Worm (Caenorhabditis elegans) whole organism, L2 larva: Measurements from ENCODE around the gene rpl-3.

ENCODE experiments used
- C34F6.9 ChIP-seq: fragments of 150-350 bp; optimal IDR thresholded peaks from 2 replicates; lab custom pipeline; 2014; ENCODE audit warnings: missing biosample characterization, missing genetic modification characterization
- F13H6.1 ChIP-seq: sonication (generic microtip); optimal IDR thresholded peaks from 2 replicates; lab custom pipeline; 2016; ENCODE audit warnings: missing genetic modification characterization, missing compliant biosample characterization
- R02D3.7 ChIP-seq: fragments of 150-350 bp; optimal IDR thresholded peaks from 2 replicates; lab custom pipeline; 2014; ENCODE audit warnings: missing biosample characterization, missing genetic modification characterization
- Y55F3AM.14 ChIP-seq: fragments of 200-800 bp; sonication (Bioruptor generic); optimal IDR thresholded peaks from 2 replicates; lab custom pipeline; 2018; ENCODE audit warnings: mild to moderate bottlenecking, missing genetic modification characterization, missing compliant biosample characterization
- ZK546.5 ChIP-seq: sonication (generic microtip); optimal IDR thresholded peaks from 2 replicates; lab custom pipeline; 2017; ENCODE audit warnings: missing biosample characterization, missing genetic modification characterization
- alr-1 ChIP-seq: fragments of 150-350 bp; optimal IDR thresholded peaks from 2 replicates; lab custom pipeline; 2014; ENCODE audit warnings: missing biosample characterization, missing genetic modification characterization
- aly-2 ChIP-seq: fragments of 150-350 bp; optimal IDR thresholded peaks from 2 replicates; lab custom pipeline; 2014; ENCODE audit warnings: missing biosample characterization, missing genetic modification characterization
- crh-2 ChIP-seq: sonication (generic microtip); optimal IDR thresholded peaks from 2 replicates; lab custom pipeline; 2017; ENCODE audit warnings: missing biosample characterization, missing genetic modification characterization
- dmd-4 ChIP-seq: sonication (generic microtip); optimal IDR thresholded peaks from 2 replicates; lab custom pipeline; 2017; ENCODE audit warnings: missing biosample characterization, missing genetic modification characterization
- elt-1 ChIP-seq: fragments of 150-350 bp; optimal IDR thresholded peaks from 2 replicates; lab custom pipeline; 2014; ENCODE audit warnings: missing biosample characterization, missing genetic modification characterization
- elt-3 ChIP-seq: sonication (generic microtip); optimal IDR thresholded peaks from 2 replicates; lab custom pipeline; 2017; ENCODE audit warnings: missing biosample characterization, missing genetic modification characterization
- fos-1 ChIP-seq: fragments of 150-350 bp; optimal IDR thresholded peaks from 2 replicates; lab custom pipeline; 2014; ENCODE audit warnings: missing biosample characterization, missing genetic modification characterization
- gmeb-1 ChIP-seq: fragments of 150-350 bp; optimal IDR thresholded peaks from 2 replicates; lab custom pipeline; 2014; ENCODE audit warnings: missing biosample characterization, missing genetic modification characterization
- lin-11 ChIP-seq: fragments of 150-350 bp; sonication (generic microtip); optimal IDR thresholded peaks from 2 replicates; lab custom pipeline; 2014; ENCODE audit warnings: missing biosample characterization, missing genetic modification characterization, inconsistent platforms, mixed read lengths
- lin-13 ChIP-seq: fragments of 150-350 bp; optimal IDR thresholded peaks from 2 replicates; lab custom pipeline; 2014; ENCODE audit warnings: missing biosample characterization, missing genetic modification reagents, missing genetic modification characterization
- lin-39 ChIP-seq: fragments of 150-350 bp; optimal IDR thresholded peaks from 2 replicates; lab custom pipeline; 2014; ENCODE audit warnings: missing biosample characterization, missing genetic modification reagents, missing genetic modification characterization
- lsy-2 ChIP-seq, 2 experiments: fragments of 150-350 bp in 1 of 2; sonication (generic microtip) in 1 of 2; optimal IDR thresholded peaks; 2 replicates each; lab custom pipeline; 2014 to 2017; ENCODE audit warnings: missing biosample characterization in 2 of 2, missing genetic modification characterization in 2 of 2
- mab-5 ChIP-seq: fragments of 150-350 bp; optimal IDR thresholded peaks from 2 replicates; lab custom pipeline; 2014; ENCODE audit warnings: missing biosample characterization, missing genetic modification characterization
- mdl-1 ChIP-seq, 2 experiments: fragments of 150-350 bp in 1 of 2; sonication (generic microtip) in 1 of 2; optimal IDR thresholded peaks; 2 replicates each; lab custom pipeline; 2017; ENCODE audit warnings: missing biosample characterization in 2 of 2, missing genetic modification characterization in 2 of 2
- nhr-129 ChIP-seq: fragments of 150-350 bp; optimal IDR thresholded peaks from 2 replicates; lab custom pipeline; 2014; ENCODE audit warnings: missing biosample characterization, missing genetic modification characterization
- nhr-25 ChIP-seq: fragments of 150-350 bp; sonication (generic microtip); optimal IDR thresholded peaks from 3 replicates; lab custom pipeline; 2014; ENCODE audit warnings: missing biosample characterization, missing genetic modification characterization
- nhr-6 ChIP-seq: fragments of 150-350 bp; optimal IDR thresholded peaks from 2 replicates; lab custom pipeline; 2014; ENCODE audit warnings: missing biosample characterization, missing genetic modification characterization
- peb-1 ChIP-seq: fragments of 150-350 bp; optimal IDR thresholded peaks from 2 replicates; lab custom pipeline; 2014; ENCODE audit warnings: missing biosample characterization, missing genetic modification characterization
- sem-4 ChIP-seq: fragments of 150-350 bp; optimal IDR thresholded peaks from 2 replicates; lab custom pipeline; 2014; ENCODE audit warnings: missing biosample characterization, missing genetic modification reagents, missing genetic modification characterization
- skn-1 ChIP-seq: sonication (generic microtip); optimal IDR thresholded peaks from 2 replicates; lab custom pipeline; 2017; ENCODE audit warnings: missing biosample characterization, missing genetic modification characterization
- sma-3 ChIP-seq: sonication (generic microtip); optimal IDR thresholded peaks from 2 replicates; lab custom pipeline; 2016; ENCODE audit warnings: missing genetic modification reagents, missing genetic modification characterization, missing compliant biosample characterization
- sma-9 ChIP-seq, 2 experiments: fragments of 150-350 bp in 1 of 2; sonication (generic microtip) in 1 of 2; optimal IDR thresholded peaks; 2 replicates each; lab custom pipeline; 2014 to 2016; ENCODE audit warnings: missing genetic modification characterization in 2 of 2, mild to moderate bottlenecking in 1 of 2, missing biosample characterization in 1 of 2, missing compliant biosample characterization in 1 of 2, missing genetic modification reagents in 1 of 2, moderate library complexity in 1 of 2
- snpc-4 ChIP-seq: fragments of 150-350 bp; optimal IDR thresholded peaks from 2 replicates; lab custom pipeline; 2014; ENCODE audit warnings: missing biosample characterization, missing genetic modification characterization
- unc-39 ChIP-seq: fragments of 150-350 bp; optimal IDR thresholded peaks from 2 replicates; lab custom pipeline; 2014; ENCODE audit warnings: missing biosample characterization, missing genetic modification characterization
- unc-55 ChIP-seq: fragments of 150-350 bp; sonication (generic microtip); optimal IDR thresholded peaks from 3 replicates; lab custom pipeline; 2014; ENCODE audit warnings: missing biosample characterization, missing genetic modification reagents, missing genetic modification characterization
- zag-1 ChIP-seq: fragments of 150-350 bp; optimal IDR thresholded peaks from 2 replicates; lab custom pipeline; 2014; ENCODE audit warnings: missing biosample characterization, missing genetic modification characterization
- ztf-1 ChIP-seq: fragments of 200-800 bp; sonication (Bioruptor generic); conservative IDR thresholded peaks from 2 replicates; pipeline ENCODE4 v1.3.6; 2022; ENCODE audit warnings: missing genetic modification characterization, missing compliant biosample characterization
- ztf-11 ChIP-seq: sonication (generic microtip); optimal IDR thresholded peaks from 2 replicates; lab custom pipeline; 2017; ENCODE audit warnings: missing biosample characterization, missing genetic modification characterization
- ztf-4 ChIP-seq: fragments of 150-350 bp; optimal IDR thresholded peaks from 2 replicates; lab custom pipeline; 2014; ENCODE audit warnings: missing biosample characterization, missing genetic modification characterization

Gene rpl-3

DNA sequence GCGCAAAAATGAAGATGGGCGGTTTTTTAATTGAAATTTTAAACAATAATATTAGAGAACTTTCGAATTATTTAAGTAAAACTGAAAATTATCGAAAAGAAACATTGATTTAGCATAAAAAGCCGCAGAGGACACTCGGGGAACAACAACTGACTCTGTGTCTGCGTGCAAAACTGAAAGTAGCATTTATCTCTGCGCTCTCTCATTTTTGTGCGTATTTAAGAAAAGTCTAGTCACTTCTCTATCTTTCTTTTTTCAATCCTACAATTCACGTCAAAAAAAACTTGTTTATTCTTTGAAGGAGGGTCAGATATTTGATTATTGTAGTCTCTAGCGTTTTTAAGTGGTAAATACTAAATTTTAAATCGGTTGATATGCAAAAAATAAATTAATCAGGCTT, 40.6 kb downstream of the rpl-3 start:
- no peak for TF ChIP-seq F13H6.1 (tag; lab: Kevin White, UChicago)
- TF ChIP-seq sma-9 (GFP tag; optimal IDR thresholded peaks at IDR 0.05; lab: Kevin White, UChicago) = peak; percentile 5
- TF ChIP-seq sma-9 (tag; optimal IDR thresholded peaks at IDR 0.05; lab: Kevin White, UChicago) = no peak
- TF ChIP-seq nhr-129 (tag; lab: Kevin White, UChicago) = peak; percentile 44
- peak; percentile 48 for TF ChIP-seq unc-55 (GFP tag; lab: Kevin White, UChicago)
- TF ChIP-seq ztf-4 (tag; lab: Kevin White, UChicago) = peak; percentile 18
- peak; percentile 66 for TF ChIP-seq C34F6.9
- peak in 1 of 2 experiments; percentile 44 for TF ChIP-seq lsy-2 (tag; optimal IDR thresholded peaks at IDR 0.05; lab: Kevin White, UChicago)
- TF ChIP-seq ztf-11 (tag; lab: Kevin White, UChicago) = no peak
- no peak for TF ChIP-seq R02D3.7 (tag; lab: Kevin White, UChicago)

ce11 chrIII:3914049-3914448, 46.4 kb downstream of the rpl-3 start, which contains the start of gene pat-3:
Gene pat-3, minus strand, starts transcription at chrIII:3914149.
- TF ChIP-seq dmd-4 (tag; lab: Kevin White, UChicago) = no peak
- no peak for TF ChIP-seq F13H6.1 (tag; lab: Kevin White, UChicago)
- no peak for TF ChIP-seq snpc-4 (tag; lab: Kevin White, UChicago)
- no peak for TF ChIP-seq lin-11
- no peak for TF ChIP-seq zag-1 (tag; lab: Kevin White, UChicago)
- TF ChIP-seq ztf-1 (GFP tag; lab: Robert Waterston, UW) = no peak
- no peak for TF ChIP-seq nhr-25
- no peak for TF ChIP-seq ztf-4 (tag; lab: Kevin White, UChicago)
- TF ChIP-seq ztf-11 (tag; lab: Kevin White, UChicago) = no peak
- no peak for TF ChIP-seq aly-2 (tag; lab: Kevin White, UChicago)
- TF ChIP-seq lin-13 (GFP tag; lab: Kevin White, UChicago) = no peak
- no peak for TF ChIP-seq mab-5
- TF ChIP-seq sem-4 (tag; lab: Kevin White, UChicago) = no peak
- no peak for TF ChIP-seq elt-3 (tag; lab: Kevin White, UChicago)
- TF ChIP-seq ZK546.5 (tag; lab: Kevin White, UChicago) = no peak

- TF ChIP-seq sma-9 (GFP tag; optimal IDR thresholded peaks at IDR 0.05; lab: Kevin White, UChicago) = peak; percentile 19
- TF ChIP-seq sma-9 (tag; optimal IDR thresholded peaks at IDR 0.05; lab: Kevin White, UChicago) = no peak
- no peak for TF ChIP-seq alr-1 (tag; lab: Kevin White, UChicago)
- peak; percentile 63 for TF ChIP-seq nhr-129 (tag; lab: Kevin White, UChicago)
- no peak for TF ChIP-seq peb-1
- TF ChIP-seq C34F6.9 = peak; percentile 33
- peak; percentile 5 for TF ChIP-seq unc-55 (GFP tag; lab: Kevin White, UChicago)
- peak in 1 of 2 experiments; percentile 4 for TF ChIP-seq lsy-2 (tag; optimal IDR thresholded peaks at IDR 0.05; lab: Kevin White, UChicago)
- no peak for TF ChIP-seq ztf-4 (tag; lab: Kevin White, UChicago)
- no peak for TF ChIP-seq elt-1 (tag; lab: Kevin White, UChicago)
- no peak for TF ChIP-seq nhr-6 (tag; lab: Kevin White, UChicago)
- no peak for TF ChIP-seq mdl-1 (tag; optimal IDR thresholded peaks at IDR 0.05; lab: Kevin White, UChicago)
- TF ChIP-seq F13H6.1 (tag; lab: Kevin White, UChicago) = peak; percentile 29
- TF ChIP-seq sma-3 (GFP tag; lab: Kevin White, UChicago) = no peak
- no peak for TF ChIP-seq ztf-1 (GFP tag; lab: Robert Waterston, UW)
These were observed 47.2 kb downstream of the rpl-3 start for ce11 chrIII:3914836-3915235.

ce11 chrIII:3915705-3916104, 48.1 kb downstream of the rpl-3 start:
- TF ChIP-seq nhr-129 (tag; lab: Kevin White, UChicago) (peak; percentile 47), sma-9 (GFP tag; optimal IDR thresholded peaks at IDR 0.05; lab: Kevin White, UChicago) (peak; percentile 18), sma-9 (tag; optimal IDR thresholded peaks at IDR 0.05; lab: Kevin White, UChicago) (no peak), unc-39 (no peak), Y55F3AM.14 (GFP tag; lab: Kevin White, UChicago) (no peak)

DNA sequence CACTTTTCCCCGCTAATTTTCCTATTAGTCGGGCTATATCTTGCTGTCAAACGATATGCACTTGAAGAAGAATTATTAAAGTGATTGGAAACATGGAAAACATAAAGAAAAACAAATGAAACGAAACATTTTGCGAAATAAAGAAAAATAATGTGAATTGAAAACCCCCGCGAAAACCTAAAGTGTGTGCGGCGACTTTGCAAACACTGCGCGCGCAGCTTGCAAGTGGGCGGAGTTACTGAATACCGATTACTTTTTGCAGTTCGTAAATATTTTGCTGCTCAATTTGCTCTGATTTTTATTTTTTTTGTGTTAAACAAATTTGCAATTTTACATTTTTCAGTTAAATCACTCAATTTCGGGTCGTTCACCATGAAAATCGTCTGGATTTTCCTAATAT, 49.0 kb downstream of the rpl-3 start, which contains the start of gene ccdc-47:
Gene ccdc-47, plus strand, starts transcription at position 344 of the 400 bp plus-strand sequence.
- peak; percentile 80 for TF ChIP-seq gmeb-1 (tag; lab: Kevin White, UChicago)
- peak; percentile 71 for TF ChIP-seq sma-9 (GFP tag; optimal IDR thresholded peaks at IDR 0.05; lab: Kevin White, UChicago)
- TF ChIP-seq sma-9 (tag; optimal IDR thresholded peaks at IDR 0.05; lab: Kevin White, UChicago) = no peak
- peak; percentile 2 for TF ChIP-seq snpc-4 (tag; lab: Kevin White, UChicago)
- peak; percentile 14 for TF ChIP-seq nhr-25
- TF ChIP-seq mdl-1 (tag; optimal IDR thresholded peaks at IDR 0.05; lab: Kevin White, UChicago) = no peak
- peak; percentile 49 for TF ChIP-seq crh-2 (tag; lab: Kevin White, UChicago)
- TF ChIP-seq unc-55 (GFP tag; lab: Kevin White, UChicago) = peak; percentile 72
- TF ChIP-seq lin-13 (GFP tag; lab: Kevin White, UChicago) = peak; percentile 49
- TF ChIP-seq skn-1 = peak; percentile 62
- peak; percentile 48 for TF ChIP-seq sma-3 (GFP tag; lab: Kevin White, UChicago)
- no peak for TF ChIP-seq R02D3.7 (tag; lab: Kevin White, UChicago)
- TF ChIP-seq F13H6.1 (tag; lab: Kevin White, UChicago) = peak; percentile 55
- peak; percentile 62 for TF ChIP-seq nhr-129 (tag; lab: Kevin White, UChicago)
- TF ChIP-seq mab-5 = peak; percentile 34
- peak; percentile 41 for TF ChIP-seq sem-4 (tag; lab: Kevin White, UChicago)
- TF ChIP-seq lin-39 = no peak
- TF ChIP-seq ztf-4 (tag; lab: Kevin White, UChicago) = peak; percentile 55
- peak; percentile 69 for TF ChIP-seq C34F6.9
- no peak for TF ChIP-seq ztf-1 (GFP tag; lab: Robert Waterston, UW)
- peak; percentile 47 for TF ChIP-seq fos-1 (tag; lab: Kevin White, UChicago)
- no peak for TF ChIP-seq dmd-4 (tag; lab: Kevin White, UChicago)
- peak; percentile 84 for TF ChIP-seq lin-11
- TF ChIP-seq lsy-2 (tag; optimal IDR thresholded peaks at IDR 0.05; lab: Kevin White, UChicago) = peak; percentile 3 to 68
- no peak for TF ChIP-seq ZK546.5 (tag; lab: Kevin White, UChicago)
